Fruit fly (Drosophila melanogaster): ENCODE data around the gene CG31221.

The CG31221 gene

dm6 chr3R:19403096-19403515 lies 9.4 kb upstream of the CG31221 start, which contains the start of the genes Ino80 and Aptx (continued):
- TF ChIP-seq CG3847 (GFP tag; IDR thresholded peaks at IDR 0.05) (peak; percentile 97), dysf (GFP tag; IDR thresholded peaks at IDR 0.05) (peak; percentile 95), lbe (GFP tag; optimal IDR thresholded peaks at IDR 0.05) (peak; percentile 78), CG1602 (GFP tag; optimal IDR thresholded peaks at IDR 0.05) (peak; percentile 97), CG31388 (GFP tag; optimal IDR thresholded peaks at IDR 0.05) (peak; percentile 85), ranshi (GFP tag; IDR thresholded peaks at IDR 0.05) (peak; percentile 93), z (GFP tag; IDR thresholded peaks at IDR 0.05) (peak; percentile 49; the same call in 1 of the 3 replicates), Dip3 (GFP tag; optimal IDR thresholded peaks at IDR 0.05) (peak; percentile 94), peb (GFP tag; IDR thresholded peaks at IDR 0.05) (peak; percentile 88), pros (GFP tag; optimal IDR thresholded peaks at IDR 0.05) (peak; percentile 20), Blimp-1 (GFP tag; optimal IDR thresholded peaks at IDR 0.05) (peak; percentile 92), sisA (GFP tag; IDR thresholded peaks at IDR 0.05) (peak; percentile 94), lab (GFP tag; optimal IDR thresholded peaks at IDR 0.05) (peak; percentile 95), CG17912 (GFP tag; optimal IDR thresholded peaks at IDR 0.05) (no peak), so (GFP tag; IDR thresholded peaks at IDR 0.05) (peak; percentile 81; the same call in 2 of the 3 replicates), amos (GFP tag; IDR thresholded peaks at IDR 0.05; ENCODE audit: partially characterized antibody) (peak; percentile 97), CG7963 (GFP tag; IDR thresholded peaks at IDR 0.05; ENCODE audit: partially characterized antibody) (peak; percentile 93), CG10267 (tag; optimal IDR thresholded peaks at IDR 0.05) (peak; percentile 99), HLH3B (GFP tag; IDR thresholded peaks at IDR 0.05) (peak; percentile 94), usp (GFP tag; optimal IDR thresholded peaks at IDR 0.05) (no peak), CG11093 (GFP tag; IDR thresholded peaks at IDR 0.05) (peak; percentile 90), CG3163 (GFP tag; optimal IDR thresholded peaks at IDR 0.05) (peak; percentile 80), Awh (GFP tag; IDR thresholded peaks at IDR 0.05) (peak; percentile 91), tup (GFP tag; optimal IDR thresholded peaks at IDR 0.05) (peak; percentile 83), CG12769 (tag; optimal IDR thresholded peaks at IDR 0.05) (peak; percentile 89), CG13775 (GFP tag; optimal IDR thresholded peaks at IDR 0.05) (peak; percentile 96), CG18764 (GFP tag; optimal IDR thresholded peaks at IDR 0.05) (peak; percentile 92), fu2 (GFP tag; optimal IDR thresholded peaks at IDR 0.05) (peak; percentile 94), CG30431 (GFP tag; optimal IDR thresholded peaks at IDR 0.05) (peak; percentile 91), GATAe (GFP tag; conservative IDR thresholded peaks at IDR 0.05) (peak; percentile 76; the same call in 1 of the 2 replicates), Dfd (GFP tag; optimal IDR thresholded peaks at IDR 0.05) (peak in 1 of 2 experiments; percentile 52), gro (GFP tag; optimal IDR thresholded peaks at IDR 0.05) (peak; percentile 75), CG6654 (GFP tag; optimal IDR thresholded peaks at IDR 0.05) (peak; percentile 73), nerfin-1 (tag; optimal IDR thresholded peaks at IDR 0.05) (no peak), hth (optimal IDR thresholded peaks at IDR 0.05) (no peak), CG2202 (tag; optimal IDR thresholded peaks at IDR 0.05) (peak; percentile 86), pum (GFP tag; optimal IDR thresholded peaks at IDR 0.05) (peak; percentile 95), MESR4 (GFP tag; optimal IDR thresholded peaks at IDR 0.05) (peak; percentile 8), Trl (optimal IDR thresholded peaks at IDR 0.05) (no peak), Trl (GFP tag; optimal IDR thresholded peaks at IDR 0.05) (peak; percentile 95), lola (GFP tag; optimal IDR thresholded peaks at IDR 0.05) (peak in 1 of 3 experiments; percentile 95), slou (GFP tag; optimal IDR thresholded peaks at IDR 0.05) (peak; percentile 91), CG10274 (GFP tag; optimal IDR thresholded peaks at IDR 0.05) (peak; percentile 59), CG7372 (GFP tag; IDR thresholded peaks at IDR 0.05) (peak; percentile 96), hb (GFP tag; IDR thresholded peaks at IDR 0.05; ENCODE audit: partially characterized antibody) (peak; percentile 90), sens (GFP tag) (peak; percentile 98), CG1233 (GFP tag; optimal IDR thresholded peaks at IDR 0.05) (peak; percentile 81), br (optimal IDR thresholded peaks at IDR 0.05) (no peak), CG6854 (GFP tag; optimal IDR thresholded peaks at IDR 0.05) (peak; percentile 71), CG31441 (GFP tag; IDR thresholded peaks at IDR 0.05) (no peak; the same call in 1 of the 2 replicates), Tbp (GFP tag; optimal IDR thresholded peaks at IDR 0.05) (no peak), Hand (GFP tag; optimal IDR thresholded peaks at IDR 0.05) (peak; percentile 71)

All from whole organism, embryonic.